Fruit fly (Drosophila melanogaster) Kc167 (cell line): ENCODE results near the gene CG11381.

ENCODE experiments used
- Sin3A ChIP-seq: fragments of >200 bp; optimal IDR thresholded peaks from 2 replicates; lab custom pipeline; 2018; ENCODE audit warnings: missing external identifiers
- h ChIP-seq: fragments of >200 bp; optimal IDR thresholded peaks from 3 replicates; lab custom pipeline; 2018; ENCODE audit warnings: missing external identifiers
- insv ChIP-seq: fragments of >200 bp; optimal IDR thresholded peaks from 3 replicates; lab custom pipeline; 2018; ENCODE audit warnings: missing external identifiers
- psq ChIP-seq: fragments of >200 bp; optimal IDR thresholded peaks from 2 replicates; lab custom pipeline; 2017; ENCODE audit warnings: missing external identifiers
- ttk ChIP-seq: sonication (Bioruptor generic); optimal IDR thresholded peaks from 2 replicates; lab custom pipeline; 2017; ENCODE audit warnings: missing external identifiers

DNA sequence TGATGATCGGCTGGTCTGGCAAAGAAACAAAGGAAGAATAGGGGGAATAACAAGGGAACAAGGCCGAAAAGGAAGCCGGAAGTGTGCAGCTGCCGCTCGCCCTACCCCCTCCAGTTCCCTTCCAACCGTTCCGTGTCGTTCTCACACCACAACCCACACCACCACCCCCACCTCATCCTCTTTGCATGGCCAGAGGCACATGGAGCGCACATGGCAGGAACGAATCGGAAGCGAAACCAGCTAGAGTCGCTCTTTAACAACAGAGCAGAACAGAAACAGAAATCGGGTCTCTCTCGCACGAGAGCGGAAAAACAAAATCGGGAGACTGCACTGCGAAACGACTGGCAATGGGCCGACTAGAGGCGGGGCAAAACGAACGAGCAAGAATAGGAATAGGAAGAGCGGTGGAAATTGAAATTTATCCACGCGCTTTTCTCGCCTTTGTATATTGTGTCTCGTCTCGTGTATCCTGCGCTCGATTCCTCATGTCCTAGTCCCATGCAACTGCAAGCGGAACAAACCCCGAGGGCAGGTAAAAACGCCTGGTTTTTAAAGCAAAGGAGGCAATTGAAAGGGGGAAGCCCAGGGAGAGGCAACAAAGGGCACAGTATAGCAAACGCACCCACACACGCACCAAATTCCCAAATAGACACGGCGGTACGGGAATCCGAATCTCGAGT lies 29.1 kb downstream of the CG11381 start:
- no peak for TF ChIP-seq ttk (lab: Kevin White, UChicago)
- no peak for TF ChIP-seq Sin3A (lab: Kevin White, UChicago)
- no peak for TF ChIP-seq h (lab: Kevin White, UChicago)
- TF ChIP-seq psq (lab: Kevin White, UChicago) = no peak
- TF ChIP-seq insv = no peak
